Fruit fly (Drosophila melanogaster): Measurements from ENCODE around the gene hry.

Gene hry

dm6 chr3L:8716013-8716412 lies 40.5 kb downstream of the hry start:
- TF ChIP-seq CG34367 (tag; optimal IDR thresholded peaks at IDR 0.05) (peak; percentile 4), CG14655 (GFP tag; optimal IDR thresholded peaks at IDR 0.05) (peak; percentile 54), CG17806 (tag; optimal IDR thresholded peaks at IDR 0.05) (peak; percentile 33), fd96Ca (GFP tag; IDR thresholded peaks at IDR 0.05) (no peak), Ets98B (GFP tag; IDR thresholded peaks at IDR 0.05) (no peak), CG8301 (tag; optimal IDR thresholded peaks at IDR 0.05) (peak; percentile 17), CG12605 (GFP tag; IDR thresholded peaks at IDR 0.05) (no peak), CG10348 (GFP tag; IDR thresholded peaks at IDR 0.05) (no peak), EcR (GFP tag; optimal IDR thresholded peaks at IDR 0.05) (no peak), CG32121 (GFP tag; IDR thresholded peaks at IDR 0.05) (no peak), CG4496 (GFP tag; IDR thresholded peaks at IDR 0.05) (no peak), CG9948 (tag; optimal IDR thresholded peaks at IDR 0.05) (peak; percentile 32), CG8159 (tag; optimal IDR thresholded peaks at IDR 0.05) (peak; percentile 46), Pif1A (GFP tag; optimal IDR thresholded peaks at IDR 0.05) (peak; percentile 31), CG13204 (GFP tag; optimal IDR thresholded peaks at IDR 0.05) (no peak), Snoo (tag; optimal IDR thresholded peaks at IDR 0.05) (peak; percentile 1), rn (GFP tag; IDR thresholded peaks at IDR 0.05) (no peak), gl (tag; optimal IDR thresholded peaks at IDR 0.05) (no peak), D1 (tag; optimal IDR thresholded peaks at IDR 0.05) (no peak), CG15710 (tag; optimal IDR thresholded peaks at IDR 0.05) (peak; percentile 19), Pif1B (GFP tag; optimal IDR thresholded peaks at IDR 0.05) (no peak)

- peak; percentile 90 for TF ChIP-seq D1 (tag; optimal IDR thresholded peaks at IDR 0.05)
- TF ChIP-seq CG15710 (tag; optimal IDR thresholded peaks at IDR 0.05): no peak
- no peak for TF ChIP-seq Snoo (tag; optimal IDR thresholded peaks at IDR 0.05)
Observed at dm6 chr3L:8718602-8719001, 43.0 kb downstream of the hry start.

- TF ChIP-seq CG12605 (GFP tag; IDR thresholded peaks at IDR 0.05) (no peak), Pif1A (GFP tag; optimal IDR thresholded peaks at IDR 0.05) (peak; percentile 4), CG10348 (GFP tag; IDR thresholded peaks at IDR 0.05) (no peak), CG15710 (tag; optimal IDR thresholded peaks at IDR 0.05) (no peak), CG34367 (tag; optimal IDR thresholded peaks at IDR 0.05) (no peak), fd96Ca (GFP tag; IDR thresholded peaks at IDR 0.05) (no peak), Snoo (tag; optimal IDR thresholded peaks at IDR 0.05) (peak; percentile 30)
Observed at dm6 chr3L:8719990-8720559, 44.5 kb downstream of the hry start, which contains the start of gene SrpRbeta. Gene SrpRbeta, minus strand, starts transcription at chr3L:8720225.

dm6 chr3L:8721145-8721544 lies 45.6 kb downstream of the hry start, which contains the start of the genes CG32022 and CG6511:
Gene CG32022, minus strand, starts transcription at chr3L:8721272.
Gene CG6511, plus strand, starts transcription at chr3L:8721324.
- peak; percentile 97 for TF ChIP-seq Pif1A (GFP tag; optimal IDR thresholded peaks at IDR 0.05)
- TF ChIP-seq CG17806 (tag; optimal IDR thresholded peaks at IDR 0.05): peak; percentile 96
- TF ChIP-seq CG13204 (GFP tag; optimal IDR thresholded peaks at IDR 0.05): peak; percentile 87
- TF ChIP-seq Ets98B (GFP tag; IDR thresholded peaks at IDR 0.05): peak; percentile 93
- TF ChIP-seq rn (GFP tag; IDR thresholded peaks at IDR 0.05): peak; percentile 97
- TF ChIP-seq CG32121 (GFP tag; IDR thresholded peaks at IDR 0.05): peak; percentile 97
- peak; percentile 96 for TF ChIP-seq fd96Ca (GFP tag; IDR thresholded peaks at IDR 0.05)
- peak; percentile 98 for TF ChIP-seq CG8159 (tag; optimal IDR thresholded peaks at IDR 0.05)
- TF ChIP-seq CG4496 (GFP tag; IDR thresholded peaks at IDR 0.05): peak; percentile 97
- TF ChIP-seq CG14655 (GFP tag; optimal IDR thresholded peaks at IDR 0.05): peak; percentile 98
- peak; percentile 98 for TF ChIP-seq Snoo (tag; optimal IDR thresholded peaks at IDR 0.05)
- peak; percentile 96 for TF ChIP-seq CG34367 (tag; optimal IDR thresholded peaks at IDR 0.05)
- TF ChIP-seq D1 (tag; optimal IDR thresholded peaks at IDR 0.05): no peak
- peak; percentile 98 for TF ChIP-seq CG9948 (tag; optimal IDR thresholded peaks at IDR 0.05)
- TF ChIP-seq CG15710 (tag; optimal IDR thresholded peaks at IDR 0.05): peak; percentile 98
- TF ChIP-seq CG8301 (tag; optimal IDR thresholded peaks at IDR 0.05): peak; percentile 98
- TF ChIP-seq Pif1B (GFP tag; optimal IDR thresholded peaks at IDR 0.05): peak; percentile 89
- TF ChIP-seq EcR (GFP tag; optimal IDR thresholded peaks at IDR 0.05): no peak
- TF ChIP-seq gl (tag; optimal IDR thresholded peaks at IDR 0.05): peak; percentile 92
- TF ChIP-seq CG10348 (GFP tag; IDR thresholded peaks at IDR 0.05): peak; percentile 97
- peak; percentile 91 for TF ChIP-seq CG12605 (GFP tag; IDR thresholded peaks at IDR 0.05)

- TF ChIP-seq CG15710 (tag; optimal IDR thresholded peaks at IDR 0.05) (no peak), fd96Ca (GFP tag; IDR thresholded peaks at IDR 0.05) (no peak), CG8159 (tag; optimal IDR thresholded peaks at IDR 0.05) (no peak), CG14655 (GFP tag; optimal IDR thresholded peaks at IDR 0.05) (no peak), CG8301 (tag; optimal IDR thresholded peaks at IDR 0.05) (no peak), CG17806 (tag; optimal IDR thresholded peaks at IDR 0.05) (no peak), CG13204 (GFP tag; optimal IDR thresholded peaks at IDR 0.05) (no peak), CG34367 (tag; optimal IDR thresholded peaks at IDR 0.05) (no peak), CG32121 (GFP tag; IDR thresholded peaks at IDR 0.05) (no peak), Pif1A (GFP tag; optimal IDR thresholded peaks at IDR 0.05) (no peak)
Observed at dm6 chr3L:8725252-8725651, 49.7 kb downstream of the hry start.

dm6 chr3L:8725674-8726073 lies 50.1 kb downstream of the hry start, which contains the start of gene CG43965:
Gene CG43965, minus strand, starts transcription at chr3L:8725774.
- TF ChIP-seq CG12605 (GFP tag; IDR thresholded peaks at IDR 0.05) (no peak), EcR (GFP tag; optimal IDR thresholded peaks at IDR 0.05) (no peak), Pif1A (GFP tag; optimal IDR thresholded peaks at IDR 0.05) (no peak), CG8159 (tag; optimal IDR thresholded peaks at IDR 0.05) (no peak), CG17806 (tag; optimal IDR thresholded peaks at IDR 0.05) (no peak), gl (tag; optimal IDR thresholded peaks at IDR 0.05) (no peak), CG9948 (tag; optimal IDR thresholded peaks at IDR 0.05) (no peak), CG13204 (GFP tag; optimal IDR thresholded peaks at IDR 0.05) (no peak), D1 (tag; optimal IDR thresholded peaks at IDR 0.05) (no peak), fd96Ca (GFP tag; IDR thresholded peaks at IDR 0.05) (no peak), CG14655 (GFP tag; optimal IDR thresholded peaks at IDR 0.05) (no peak), rn (GFP tag; IDR thresholded peaks at IDR 0.05) (no peak), CG34367 (tag; optimal IDR thresholded peaks at IDR 0.05) (no peak), CG15710 (tag; optimal IDR thresholded peaks at IDR 0.05) (no peak), CG10348 (GFP tag; IDR thresholded peaks at IDR 0.05) (no peak)

All from whole organism, pupa.